Fruit fly (Drosophila melanogaster): ENCODE measurements around the gene CG31465.

dm6 chr3R:21855469-21855826 lies 25.2 kb upstream of the CG31465 start:
- TF ChIP-seq ttk (optimal IDR thresholded peaks at IDR 0.05) (no peak), h (optimal IDR thresholded peaks at IDR 0.05) (no peak)
